Fruit fly (Drosophila melanogaster) whole organism, prepupa: ENCODE measurements around the gene BckdhA.

Experiments used
- CG10631 ChIP-seq: fragments of 200-800 bp; sonication (Bioruptor generic); optimal IDR thresholded peaks from 2 replicates; lab custom pipeline; 2016; ENCODE audit warnings: missing biosample characterization, missing genetic modification characterization
- CG11294 ChIP-seq: fragments of 200-800 bp; sonication (Bioruptor generic); IDR thresholded peaks from 2 replicates; pipeline ENCODE4 v1.3.6; 2022; ENCODE audit warnings: missing biosample characterization, missing genetic modification characterization
- CG11762 ChIP-seq: fragments of 200-800 bp; sonication (Bioruptor generic); optimal IDR thresholded peaks from 3 replicates; lab custom pipeline; 2016; ENCODE audit warnings: missing biosample characterization, missing genetic modification characterization; ENCODE audit not compliant: insufficient read depth
- CG11902 ChIP-seq: fragments of 200-800 bp; sonication (Bioruptor generic); optimal IDR thresholded peaks from 3 replicates; lab custom pipeline; 2016; ENCODE audit warnings: missing biosample characterization, missing genetic modification characterization
- CG15336 ChIP-seq: fragments of 200-800 bp; sonication (Bioruptor generic); IDR thresholded peaks from 2 replicates; pipeline ENCODE4 v1.3.6; 2022; ENCODE audit warnings: missing biosample characterization, missing genetic modification characterization
- CG16779 ChIP-seq: fragments of 200-800 bp; sonication (Bioruptor generic); optimal IDR thresholded peaks from 3 replicates; lab custom pipeline; 2017; ENCODE audit warnings: missing biosample characterization, mild to moderate bottlenecking, missing genetic modification characterization
- CG3032 ChIP-seq: fragments of 200-800 bp; optimal IDR thresholded peaks from 2 replicates; lab custom pipeline; 2019; ENCODE audit warnings: missing biosample characterization, mild to moderate bottlenecking, missing genetic modification characterization, moderate library complexity
- CG31627 ChIP-seq: fragments of 200-800 bp; sonication (Bioruptor generic); optimal IDR thresholded peaks from 3 replicates; lab custom pipeline; 2016; ENCODE audit warnings: missing biosample characterization, missing genetic modification characterization
- CG32006 ChIP-seq: fragments of 200-800 bp; sonication (Bioruptor generic); optimal IDR thresholded peaks from 3 replicates; lab custom pipeline; 2017; ENCODE audit warnings: missing biosample characterization, mild to moderate bottlenecking, missing genetic modification characterization
- CG34406 ChIP-seq: fragments of 200-800 bp; sonication (Bioruptor generic); optimal IDR thresholded peaks from 3 replicates; lab custom pipeline; 2016; ENCODE audit warnings: missing biosample characterization, missing genetic modification characterization
- CG4318 ChIP-seq: fragments of 200-800 bp; sonication (Bioruptor generic); optimal IDR thresholded peaks from 3 replicates; lab custom pipeline; 2017; ENCODE audit warnings: missing biosample characterization, mild to moderate bottlenecking, missing genetic modification characterization
- CG6163 ChIP-seq: fragments of 200-800 bp; sonication (Bioruptor generic); IDR thresholded peaks from 3 replicates; pipeline ENCODE4 v1.3.6; 2022; ENCODE audit warnings: missing biosample characterization, missing genetic modification characterization
- CG6808 ChIP-seq: fragments of 200-800 bp; sonication (Bioruptor generic); optimal IDR thresholded peaks from 3 replicates; lab custom pipeline; 2017; ENCODE audit warnings: missing biosample characterization, missing genetic modification characterization, mild to moderate bottlenecking, moderate library complexity, missing genetic modification reagents
- CG7368 ChIP-seq: fragments of 200-800 bp; sonication (Bioruptor generic); optimal IDR thresholded peaks from 3 replicates; lab custom pipeline; 2016; ENCODE audit warnings: missing biosample characterization, missing genetic modification characterization
- CG8119 ChIP-seq: fragments of 200-800 bp; sonication (Bioruptor generic); IDR thresholded peaks from 3 replicates; pipeline ENCODE4 v1.3.6; 2022; ENCODE audit warnings: missing biosample characterization, missing genetic modification characterization
- CG8319 ChIP-seq: fragments of 200-800 bp; sonication (Bioruptor generic); optimal IDR thresholded peaks from 3 replicates; lab custom pipeline; 2016; ENCODE audit warnings: missing biosample characterization, missing genetic modification characterization
- CG8632 ChIP-seq: fragments of 200-800 bp; sonication (Bioruptor generic); optimal IDR thresholded peaks from 3 replicates; lab custom pipeline; 2016; ENCODE audit warnings: missing biosample characterization, missing genetic modification characterization
- Eip75B ChIP-seq: fragments of 200-800 bp; sonication (Bioruptor generic); optimal IDR thresholded peaks from 3 replicates; lab custom pipeline; 2016; ENCODE audit warnings: missing biosample characterization, missing genetic modification characterization
- Eip78C ChIP-seq: fragments of 200-800 bp; sonication (Bioruptor generic); peaks from one replicate; lab custom pipeline; 2016; ENCODE audit warnings: missing biosample characterization, missing genetic modification characterization
- Eip93F ChIP-seq: fragments of 200-800 bp; sonication (Bioruptor generic); optimal IDR thresholded peaks from 2 replicates; lab custom pipeline; 2016; ENCODE audit warnings: missing biosample characterization, mild to moderate bottlenecking, missing genetic modification characterization
- Ets21C ChIP-seq: fragments of 200-800 bp; sonication (Bioruptor generic); optimal IDR thresholded peaks from 3 replicates; lab custom pipeline; 2016; ENCODE audit warnings: missing biosample characterization, missing genetic modification characterization
- Gug ChIP-seq: fragments of 200-800 bp; sonication (Bioruptor generic); IDR thresholded peaks from 2 replicates; pipeline ENCODE4 v1.3.6; 2022; ENCODE audit warnings: missing biosample characterization, missing genetic modification characterization
- Hr4 ChIP-seq: fragments of 200-800 bp; sonication (Bioruptor generic); optimal IDR thresholded peaks from 3 replicates; lab custom pipeline; 2016; ENCODE audit warnings: missing biosample characterization, missing genetic modification characterization
- Lpt ChIP-seq: fragments of 200-800 bp; sonication (Bioruptor generic); optimal IDR thresholded peaks from 3 replicates; lab custom pipeline; 2016; ENCODE audit warnings: missing biosample characterization, missing genetic modification characterization
- Met ChIP-seq: fragments of 200-800 bp; sonication (Bioruptor generic); optimal IDR thresholded peaks from 3 replicates; lab custom pipeline; 2016; ENCODE audit warnings: missing biosample characterization, missing genetic modification characterization
- OdsH ChIP-seq: fragments of 200-800 bp; sonication (Bioruptor generic); optimal IDR thresholded peaks from 3 replicates; lab custom pipeline; 2016; ENCODE audit warnings: missing biosample characterization, missing genetic modification characterization
- Smox ChIP-seq: fragments of 200-800 bp; sonication (Bioruptor generic); optimal IDR thresholded peaks from 3 replicates; lab custom pipeline; 2016; ENCODE audit warnings: missing biosample characterization, missing genetic modification characterization
- Sox102F ChIP-seq: fragments of 200-800 bp; sonication (Bioruptor generic); optimal IDR thresholded peaks from 2 replicates; lab custom pipeline; 2016; ENCODE audit warnings: missing biosample characterization, mild to moderate bottlenecking, missing genetic modification characterization
- Sox14 ChIP-seq: fragments of 200-800 bp; sonication (Bioruptor generic); optimal IDR thresholded peaks from 3 replicates; lab custom pipeline; 2016; ENCODE audit warnings: missing biosample characterization, missing genetic modification characterization
- Sox15 ChIP-seq: fragments of 200-800 bp; sonication (Bioruptor generic); optimal IDR thresholded peaks from 3 replicates; lab custom pipeline; 2016; ENCODE audit warnings: missing biosample characterization, missing genetic modification characterization
- acj6 ChIP-seq: fragments of 200-800 bp; sonication (Bioruptor generic); optimal IDR thresholded peaks from 3 replicates; lab custom pipeline; 2016; ENCODE audit warnings: missing biosample characterization, missing genetic modification characterization
- cyc ChIP-seq: fragments of 200-800 bp; sonication (Bioruptor generic); optimal IDR thresholded peaks from 3 replicates; lab custom pipeline; 2016; ENCODE audit warnings: missing biosample characterization, missing genetic modification characterization
- eg ChIP-seq: fragments of 200-800 bp; sonication (Bioruptor generic); IDR thresholded peaks from 3 replicates; pipeline ENCODE4 v1.3.6; 2022; ENCODE audit warnings: missing biosample characterization, missing genetic modification characterization
- esn ChIP-seq: fragments of 200-800 bp; sonication (Bioruptor generic); optimal IDR thresholded peaks from 2 replicates; lab custom pipeline; 2016; ENCODE audit warnings: missing biosample characterization, mild to moderate bottlenecking, missing genetic modification characterization, moderate library complexity
- fd85E ChIP-seq: fragments of 200-800 bp; sonication (Bioruptor generic); optimal IDR thresholded peaks from 3 replicates; lab custom pipeline; 2016; ENCODE audit warnings: missing biosample characterization, missing genetic modification characterization
- fkh ChIP-seq: fragments of 200-800 bp; sonication (Bioruptor generic); optimal IDR thresholded peaks from 3 replicates; lab custom pipeline; 2017; ENCODE audit warnings: missing biosample characterization, mild to moderate bottlenecking, missing genetic modification characterization, moderate library complexity
- lz ChIP-seq: fragments of 200-800 bp; sonication (Bioruptor generic); optimal IDR thresholded peaks from 3 replicates; lab custom pipeline; 2016; ENCODE audit warnings: missing biosample characterization, missing genetic modification characterization
- net ChIP-seq: fragments of 200-800 bp; sonication (Bioruptor generic); optimal IDR thresholded peaks from 3 replicates; lab custom pipeline; 2016; ENCODE audit warnings: missing biosample characterization, missing genetic modification characterization
- pdm3 ChIP-seq: fragments of 200-800 bp; sonication (Bioruptor generic); optimal IDR thresholded peaks from 3 replicates; lab custom pipeline; 2016; ENCODE audit warnings: missing biosample characterization, missing genetic modification characterization
- svp ChIP-seq: fragments of 200-800 bp; sonication (Bioruptor generic); peaks from one replicate; lab custom pipeline; 2016; ENCODE audit warnings: missing biosample characterization, missing genetic modification characterization
- topi ChIP-seq: fragments of 200-800 bp; sonication (Bioruptor generic); optimal IDR thresholded peaks from 3 replicates; lab custom pipeline; 2016; ENCODE audit warnings: missing biosample characterization, missing genetic modification characterization
- vri ChIP-seq: fragments of 200-800 bp; sonication (Bioruptor generic); optimal IDR thresholded peaks from 3 replicates; lab custom pipeline; 2016; ENCODE audit warnings: missing biosample characterization, mild to moderate bottlenecking, missing genetic modification characterization

The BckdhA gene

dm6 chr3R:9594251-9594581 is 38.6 kb downstream of the BckdhA start (continued):
- TF ChIP-seq CG6808 (GFP tag; lab: Kevin White, UChicago) (peak; percentile 65), Lpt (peak; percentile 13), Sox14 (GFP tag; lab: Kevin White, UChicago) (peak; percentile 29)
- TF ChIP-seq, all 60 proteins: peak for 24

- TF ChIP-seq CG15336 (GFP tag; lab: Robert Waterston, UW) (peak; percentile 45), topi (GFP tag; lab: Kevin White, UChicago) (no peak), vri (GFP tag; lab: Kevin White, UChicago) (no peak), Lpt (no peak), CG6163 (GFP tag; lab: Robert Waterston, UW) (peak; percentile 47), CG8119 (peak; percentile 16; the same call in 2 of the 3 replicates), eg (GFP tag; lab: Robert Waterston, UW) (peak; percentile 69)
These were observed 39.3 kb downstream of the BckdhA start for dm6 chr3R:9594839-9595238.

- TF ChIP-seq svp: no peak
- peak; percentile 47 for TF ChIP-seq fkh (GFP tag; lab: Kevin White, UChicago)
These were observed 40.2 kb downstream of the BckdhA start for dm6 chr3R:9595681-9596357.

dm6 chr3R:9596615-9597014 is 41.0 kb downstream of the BckdhA start:
- TF ChIP-seq CG8319 (GFP tag; lab: Kevin White, UChicago) (no peak), net (GFP tag; lab: Kevin White, UChicago) (no peak), Eip78C (GFP tag; lab: Kevin White, UChicago) (peak; percentile 15), CG16779 (tag; lab: Kevin White, UChicago) (no peak)

dm6 chr3R:9598099-9598498 is 42.5 kb downstream of the BckdhA start:
- TF ChIP-seq acj6 (GFP tag; lab: Kevin White, UChicago) (peak; percentile 87), Sox102F (peak; percentile 73), Eip75B (peak; percentile 83), Eip78C (GFP tag; lab: Kevin White, UChicago) (peak; percentile 6), CG6808 (GFP tag; lab: Kevin White, UChicago) (peak; percentile 54), CG8319 (GFP tag; lab: Kevin White, UChicago) (peak; percentile 61), vri (GFP tag; lab: Kevin White, UChicago) (peak; percentile 54), fd85E (GFP tag; lab: Kevin White, UChicago) (peak; percentile 32), lz (GFP tag; lab: Kevin White, UChicago) (peak; percentile 73), CG16779 (tag; lab: Kevin White, UChicago) (peak; percentile 41), CG32006 (GFP tag; lab: Kevin White, UChicago) (peak; percentile 96), Smox (GFP tag; lab: Kevin White, UChicago) (no peak), OdsH (GFP tag; lab: Kevin White, UChicago) (peak; percentile 88), cyc (peak; percentile 77), svp (no peak), CG4318 (GFP tag; lab: Kevin White, UChicago) (peak; percentile 90), esn (GFP tag; lab: Kevin White, UChicago) (peak; percentile 81), Gug (GFP tag; lab: Robert Waterston, UW) (peak; percentile 78), CG6163 (GFP tag; lab: Robert Waterston, UW) (peak; percentile 86), eg (GFP tag; lab: Robert Waterston, UW) (peak; percentile 89), Sox15 (GFP tag; lab: Kevin White, UChicago) (peak; percentile 68), CG11294 (GFP tag; lab: Robert Waterston, UW) (peak; percentile 64; the same call in 1 of the 2 replicates), fkh (GFP tag; lab: Kevin White, UChicago) (no peak), CG31627 (GFP tag; lab: Kevin White, UChicago) (peak; percentile 77), Lpt (peak; percentile 92), CG34406 (GFP tag; lab: Kevin White, UChicago) (peak; percentile 73), Sox14 (GFP tag; lab: Kevin White, UChicago) (peak; percentile 82), CG3032 (tag; lab: Kevin White, UChicago) (peak; percentile 62), CG8632 (GFP tag; lab: Kevin White, UChicago) (peak; percentile 69), Ets21C (peak; percentile 51), CG11902 (GFP tag; lab: Kevin White, UChicago) (peak; percentile 68), CG10631 (GFP tag; lab: Kevin White, UChicago) (peak; percentile 76), Eip93F (no peak), Met (peak; percentile 72), CG7368 (GFP tag; lab: Kevin White, UChicago) (peak; percentile 75), pdm3 (GFP tag; lab: Kevin White, UChicago) (peak; percentile 87), Hr4 (GFP tag; lab: Kevin White, UChicago) (peak; percentile 98), CG15336 (GFP tag; lab: Robert Waterston, UW) (peak; percentile 92), CG11762 (peak; percentile 81)
